Worm (Caenorhabditis elegans) whole organism, L2 larva: ENCODE results near the gene T13G4.4.

Experiments used
- C34F6.9 ChIP-seq: fragments of 150-350 bp; optimal IDR thresholded peaks from 2 replicates; lab custom pipeline; 2014; ENCODE audit warnings: missing biosample characterization, missing genetic modification characterization
- F13H6.1 ChIP-seq: sonication (generic microtip); optimal IDR thresholded peaks from 2 replicates; lab custom pipeline; 2016; ENCODE audit warnings: missing genetic modification characterization, missing compliant biosample characterization
- ZK546.5 ChIP-seq: sonication (generic microtip); optimal IDR thresholded peaks from 2 replicates; lab custom pipeline; 2017; ENCODE audit warnings: missing biosample characterization, missing genetic modification characterization
- alr-1 ChIP-seq: fragments of 150-350 bp; optimal IDR thresholded peaks from 2 replicates; lab custom pipeline; 2014; ENCODE audit warnings: missing biosample characterization, missing genetic modification characterization
- ama-1 ChIP-seq: fragments of 150-350 bp; optimal IDR thresholded peaks from 2 replicates; lab custom pipeline; 2018; ENCODE audit warnings: inconsistent platforms
- blmp-1 ChIP-seq: sonication (generic microtip); optimal IDR thresholded peaks from 2 replicates; lab custom pipeline; 2017; ENCODE audit warnings: missing genetic modification characterization, mild to moderate bottlenecking, missing compliant biosample characterization, antibody characterized with exemption, moderate library complexity; ENCODE audit not compliant: insufficient read depth
- dmd-4 ChIP-seq: sonication (generic microtip); optimal IDR thresholded peaks from 2 replicates; lab custom pipeline; 2017; ENCODE audit warnings: missing biosample characterization, missing genetic modification characterization
- egl-27 ChIP-seq: sonication (generic microtip); optimal IDR thresholded peaks from 3 replicates; lab custom pipeline; 2017; ENCODE audit warnings: missing biosample characterization, missing genetic modification reagents, missing genetic modification characterization
- elt-1 ChIP-seq: fragments of 150-350 bp; optimal IDR thresholded peaks from 2 replicates; lab custom pipeline; 2014; ENCODE audit warnings: missing biosample characterization, missing genetic modification characterization
- fos-1 ChIP-seq: fragments of 150-350 bp; optimal IDR thresholded peaks from 2 replicates; lab custom pipeline; 2014; ENCODE audit warnings: missing biosample characterization, missing genetic modification characterization
- lin-11 ChIP-seq: fragments of 150-350 bp; sonication (generic microtip); optimal IDR thresholded peaks from 2 replicates; lab custom pipeline; 2014; ENCODE audit warnings: missing biosample characterization, missing genetic modification characterization, inconsistent platforms, mixed read lengths
- lin-39 ChIP-seq: fragments of 150-350 bp; optimal IDR thresholded peaks from 2 replicates; lab custom pipeline; 2014; ENCODE audit warnings: missing biosample characterization, missing genetic modification reagents, missing genetic modification characterization
- lsy-2 ChIP-seq, 2 experiments: fragments of 150-350 bp in 1 of 2; sonication (generic microtip) in 1 of 2; optimal IDR thresholded peaks; 2 replicates each; lab custom pipeline; 2014 to 2017; ENCODE audit warnings: missing biosample characterization in 2 of 2, missing genetic modification characterization in 2 of 2
- mab-5 ChIP-seq: fragments of 150-350 bp; optimal IDR thresholded peaks from 2 replicates; lab custom pipeline; 2014; ENCODE audit warnings: missing biosample characterization, missing genetic modification characterization
- mbf-1 ChIP-seq: sonication (generic microtip); optimal IDR thresholded peaks from 2 replicates; lab custom pipeline; 2017; ENCODE audit warnings: missing biosample characterization, missing genetic modification characterization
- mdl-1 ChIP-seq, 2 experiments: fragments of 150-350 bp in 1 of 2; sonication (generic microtip) in 1 of 2; optimal IDR thresholded peaks; 2 replicates each; lab custom pipeline; 2017; ENCODE audit warnings: missing biosample characterization in 2 of 2, missing genetic modification characterization in 2 of 2
- nhr-10 ChIP-seq: sonication (generic microtip); optimal IDR thresholded peaks from 2 replicates; lab custom pipeline; 2017; ENCODE audit warnings: missing biosample characterization, missing genetic modification characterization
- nhr-11 ChIP-seq: fragments of 150-350 bp; optimal IDR thresholded peaks from 2 replicates; lab custom pipeline; 2014; ENCODE audit warnings: missing biosample characterization, missing genetic modification characterization
- nhr-12 ChIP-seq: fragments of 150-350 bp; optimal IDR thresholded peaks from 2 replicates; lab custom pipeline; 2014; ENCODE audit warnings: missing biosample characterization, missing genetic modification characterization
- nhr-129 ChIP-seq: fragments of 150-350 bp; optimal IDR thresholded peaks from 2 replicates; lab custom pipeline; 2014; ENCODE audit warnings: missing biosample characterization, missing genetic modification characterization
- nhr-6 ChIP-seq: fragments of 150-350 bp; optimal IDR thresholded peaks from 2 replicates; lab custom pipeline; 2014; ENCODE audit warnings: missing biosample characterization, missing genetic modification characterization
- nhr-77 ChIP-seq: fragments of 150-350 bp; optimal IDR thresholded peaks from 2 replicates; lab custom pipeline; 2014; ENCODE audit warnings: missing biosample characterization, missing genetic modification characterization
- peb-1 ChIP-seq: fragments of 150-350 bp; optimal IDR thresholded peaks from 2 replicates; lab custom pipeline; 2014; ENCODE audit warnings: missing biosample characterization, missing genetic modification characterization
- sem-4 ChIP-seq: fragments of 150-350 bp; optimal IDR thresholded peaks from 2 replicates; lab custom pipeline; 2014; ENCODE audit warnings: missing biosample characterization, missing genetic modification reagents, missing genetic modification characterization
- skn-1 ChIP-seq: sonication (generic microtip); optimal IDR thresholded peaks from 2 replicates; lab custom pipeline; 2017; ENCODE audit warnings: missing biosample characterization, missing genetic modification characterization
- sma-3 ChIP-seq: sonication (generic microtip); optimal IDR thresholded peaks from 2 replicates; lab custom pipeline; 2016; ENCODE audit warnings: missing genetic modification reagents, missing genetic modification characterization, missing compliant biosample characterization
- sma-9 ChIP-seq, 2 experiments: fragments of 150-350 bp in 1 of 2; sonication (generic microtip) in 1 of 2; optimal IDR thresholded peaks; 2 replicates each; lab custom pipeline; 2014 to 2016; ENCODE audit warnings: missing genetic modification characterization in 2 of 2, mild to moderate bottlenecking in 1 of 2, missing biosample characterization in 1 of 2, missing compliant biosample characterization in 1 of 2, missing genetic modification reagents in 1 of 2, moderate library complexity in 1 of 2
- unc-39 ChIP-seq: fragments of 150-350 bp; optimal IDR thresholded peaks from 2 replicates; lab custom pipeline; 2014; ENCODE audit warnings: missing biosample characterization, missing genetic modification characterization
- unc-55 ChIP-seq: fragments of 150-350 bp; sonication (generic microtip); optimal IDR thresholded peaks from 3 replicates; lab custom pipeline; 2014; ENCODE audit warnings: missing biosample characterization, missing genetic modification reagents, missing genetic modification characterization
- unc-62 ChIP-seq: fragments of 150-350 bp; optimal IDR thresholded peaks from 2 replicates; lab custom pipeline; 2014; ENCODE audit warnings: missing biosample characterization, missing genetic modification reagents, missing genetic modification characterization
- ztf-1 ChIP-seq: fragments of 200-800 bp; sonication (Bioruptor generic); conservative IDR thresholded peaks from 2 replicates; pipeline ENCODE4 v1.3.6; 2022; ENCODE audit warnings: missing genetic modification characterization, missing compliant biosample characterization
- ztf-11 ChIP-seq: sonication (generic microtip); optimal IDR thresholded peaks from 2 replicates; lab custom pipeline; 2017; ENCODE audit warnings: missing biosample characterization, missing genetic modification characterization

T13G4.4 gene

DNA sequence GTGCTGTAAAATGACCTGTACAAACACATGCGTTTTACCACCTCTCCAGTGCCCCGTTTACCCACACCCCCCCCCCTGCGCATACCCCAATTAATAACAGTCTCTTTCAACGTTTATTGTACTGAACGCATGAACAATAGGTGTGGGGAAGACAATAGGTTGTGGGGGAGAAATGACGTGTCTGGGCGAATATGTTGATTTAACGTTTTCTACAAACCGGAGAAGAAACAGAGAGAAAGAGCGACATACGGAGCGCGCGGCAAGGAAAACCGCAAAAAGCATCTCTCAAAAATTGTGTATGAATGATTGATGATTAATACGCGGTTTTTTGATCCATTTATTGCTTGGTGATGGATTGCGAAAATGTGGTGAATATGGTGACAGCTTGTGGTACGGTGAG lies 32.4 kb upstream of the T13G4.4 start:
- TF ChIP-seq unc-39 (tag; lab: Kevin White, UChicago): no peak
- peak; percentile 59 for TF ChIP-seq unc-55
- TF ChIP-seq, all 48 proteins: peak for 1

DNA sequence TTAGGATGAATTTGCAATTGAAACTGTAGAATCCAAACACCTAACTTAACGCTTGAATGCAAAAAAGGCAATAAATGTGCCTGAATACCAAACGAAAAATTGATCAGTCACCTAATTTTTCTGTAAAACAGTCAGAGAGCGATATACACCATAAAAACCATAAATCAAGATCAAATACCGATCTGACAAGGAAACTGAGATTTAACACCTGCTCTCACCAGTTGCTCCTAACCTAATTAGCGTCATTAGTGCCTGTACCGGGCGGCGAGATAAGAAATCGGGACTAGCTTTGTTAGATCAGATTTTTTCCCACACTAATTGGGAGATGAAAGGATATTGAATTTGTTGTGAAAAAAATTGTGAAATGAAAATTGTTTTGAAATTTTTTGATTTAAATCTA lies 31.6 kb upstream of the T13G4.4 start:
- no peak for TF ChIP-seq lin-39 (tag; lab: Kevin White, UChicago)

DNA sequence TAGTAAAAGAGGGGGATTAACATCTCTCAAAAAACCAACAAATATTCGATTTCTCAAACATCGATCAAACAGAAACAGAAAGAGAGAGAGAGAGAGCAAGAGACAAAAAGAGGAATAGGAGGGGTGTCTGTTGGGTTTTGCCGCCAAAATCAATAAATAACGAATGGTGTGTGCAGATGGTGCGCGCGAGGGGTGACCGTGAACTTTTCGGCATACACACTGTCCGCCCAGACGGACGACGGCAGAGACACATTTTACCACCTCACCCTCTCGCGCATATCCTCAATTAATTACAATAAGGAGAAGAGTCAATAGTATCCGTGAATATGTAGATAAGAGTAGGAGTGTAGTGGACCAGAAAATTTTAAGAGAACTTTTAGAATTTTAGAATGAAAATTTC lies 30.9 kb upstream of the T13G4.4 start:
- no peak for TF ChIP-seq sma-3 (GFP tag; lab: Kevin White, UChicago)
- no peak for TF ChIP-seq unc-62 (GFP tag; lab: Kevin White, UChicago)
- no peak for TF ChIP-seq alr-1
- no peak for TF ChIP-seq ZK546.5 (tag; lab: Kevin White, UChicago)
- TF ChIP-seq nhr-6: no peak
- no peak for TF ChIP-seq fos-1
- no peak for TF ChIP-seq lin-11 (tag; lab: Kevin White, UChicago)
- no peak for TF ChIP-seq mab-5 (tag; lab: Kevin White, UChicago)
- TF ChIP-seq C34F6.9 (tag; lab: Kevin White, UChicago): no peak
- no peak for TF ChIP-seq blmp-1
- no peak for TF ChIP-seq skn-1

DNA sequence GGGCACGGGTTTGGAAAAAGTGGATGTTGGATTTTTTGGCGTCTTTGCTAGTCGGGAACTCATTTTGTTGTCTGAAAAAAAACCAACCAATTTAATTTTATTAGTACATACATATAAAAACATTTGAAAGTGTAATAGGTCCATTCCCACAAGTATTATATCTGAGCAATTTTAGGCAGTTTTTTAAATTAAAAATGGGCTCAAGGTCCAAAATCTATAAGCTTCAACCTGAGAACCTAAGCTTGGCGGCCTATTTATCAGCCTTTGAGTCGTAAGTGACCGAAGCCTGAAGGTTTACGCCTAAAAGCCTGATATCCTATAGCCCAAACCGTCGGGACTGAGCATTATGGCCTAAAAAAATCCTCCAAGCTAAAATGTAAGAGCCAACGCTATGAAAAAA lies 27.0 kb upstream of the T13G4.4 start:
- TF ChIP-seq ama-1: no peak
- no peak for TF ChIP-seq sma-9 (GFP tag; optimal IDR thresholded peaks at IDR 0.05; lab: Kevin White, UChicago)
- TF ChIP-seq sma-9 (tag; optimal IDR thresholded peaks at IDR 0.05; lab: Kevin White, UChicago): no peak
- no peak for TF ChIP-seq sem-4 (tag; lab: Kevin White, UChicago)
- TF ChIP-seq peb-1 (tag; lab: Kevin White, UChicago): no peak
- TF ChIP-seq mbf-1 (tag; lab: Kevin White, UChicago): no peak
- TF ChIP-seq unc-39 (tag; lab: Kevin White, UChicago): no peak
- no peak for TF ChIP-seq nhr-77 (tag; lab: Kevin White, UChicago)
- TF ChIP-seq, all 48 proteins: peak for 0

ce11 chrX:1216833-1217232 lies 25.4 kb upstream of the T13G4.4 start:
- TF ChIP-seq mbf-1 (tag; lab: Kevin White, UChicago) (no peak), lsy-2 (tag; optimal IDR thresholded peaks at IDR 0.05; lab: Kevin White, UChicago) (no peak), skn-1 (no peak), nhr-77 (tag; lab: Kevin White, UChicago) (no peak), F13H6.1 (no peak), lin-39 (tag; lab: Kevin White, UChicago) (no peak), nhr-129 (tag; lab: Kevin White, UChicago) (no peak), ZK546.5 (tag; lab: Kevin White, UChicago) (no peak), egl-27 (no peak), sem-4 (tag; lab: Kevin White, UChicago) (no peak), elt-1 (tag; lab: Kevin White, UChicago) (no peak), dmd-4 (no peak), nhr-11 (tag; lab: Kevin White, UChicago) (no peak), nhr-10 (tag; lab: Kevin White, UChicago) (no peak)

- no peak for TF ChIP-seq ZK546.5 (tag; lab: Kevin White, UChicago)
- no peak for TF ChIP-seq nhr-77 (tag; lab: Kevin White, UChicago)
- TF ChIP-seq peb-1 (tag; lab: Kevin White, UChicago): no peak
- TF ChIP-seq nhr-11 (tag; lab: Kevin White, UChicago): no peak
- TF ChIP-seq, all 48 proteins: peak for 0
Measured at ce11 chrX:1213136-1213535, 21.7 kb upstream of the T13G4.4 start.

DNA sequence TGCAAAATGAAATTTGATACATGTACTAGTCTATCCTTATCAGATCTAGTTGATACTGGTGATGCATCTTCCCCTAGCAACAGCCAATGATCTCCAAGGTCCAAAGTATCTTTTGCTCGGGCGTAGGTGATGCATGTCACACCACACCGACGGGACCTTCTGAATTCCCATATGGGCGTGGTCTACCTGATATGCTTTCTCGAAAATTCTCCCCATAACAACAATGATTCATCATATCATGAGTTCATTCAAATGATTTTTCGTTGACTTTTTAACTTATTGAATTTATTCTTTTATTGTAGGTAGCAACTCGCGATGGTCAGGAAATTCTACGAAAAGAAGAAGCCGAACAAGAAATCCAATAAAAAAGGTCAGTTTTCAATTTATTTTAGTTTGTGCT lies 17.6 kb upstream of the T13G4.4 start, which contains the start of gene C46H3.1:
Gene C46H3.1 (plus strand): TSS at position 301 of the 400 bp plus-strand sequence.
- TF ChIP-seq ztf-1 (GFP tag; lab: Robert Waterston, UW) (no peak), nhr-12 (tag; lab: Kevin White, UChicago) (no peak), nhr-11 (tag; lab: Kevin White, UChicago) (no peak), F13H6.1 (no peak), mdl-1 (tag; optimal IDR thresholded peaks at IDR 0.05; lab: Kevin White, UChicago) (no peak), ztf-11 (tag; lab: Kevin White, UChicago) (no peak), unc-62 (GFP tag; lab: Kevin White, UChicago) (no peak), alr-1 (no peak), blmp-1 (no peak)
